Worm (Caenorhabditis elegans): ENCODE data around the gene kin-18.

Gene kin-18

ce11 chrIII:6118320-6118719 lies at the start of gene kin-18:
kin-18 (plus strand) TSS chrIII:6118620.
- TF ChIP-seq rnt-1 (tag; optimal IDR thresholded peaks at IDR 0.05), result no peak
- TF ChIP-seq ceh-31 (tag; optimal IDR thresholded peaks at IDR 0.05), result no peak
- no peak for TF ChIP-seq che-1 (tag; optimal IDR thresholded peaks at IDR 0.05)
- no peak for TF ChIP-seq ceh-9 (tag; optimal IDR thresholded peaks at IDR 0.05)
- TF ChIP-seq tbx-2 (tag; optimal IDR thresholded peaks at IDR 0.05), result no peak
- no peak for TF ChIP-seq ceh-45 (GFP tag; IDR thresholded peaks at IDR 0.05)
- TF ChIP-seq ztf-16 (tag; optimal IDR thresholded peaks at IDR 0.05), result no peak
- no peak for TF ChIP-seq ama-1 (optimal IDR thresholded peaks at IDR 0.05)
- no peak for TF ChIP-seq hlh-30 (tag; optimal IDR thresholded peaks at IDR 0.05; ENCODE audit: insufficient read depth)
- no peak for TF ChIP-seq nhr-232 (tag; optimal IDR thresholded peaks at IDR 0.05)
- TF ChIP-seq C08G9.2 (tag; optimal IDR thresholded peaks at IDR 0.05), result no peak
- TF ChIP-seq ttx-3 (tag; optimal IDR thresholded peaks at IDR 0.05), result no peak
- no peak for TF ChIP-seq elt-4 (tag; optimal IDR thresholded peaks at IDR 0.05)
- no peak for TF ChIP-seq ceh-19 (GFP tag; optimal IDR thresholded peaks at IDR 0.05)
- TF ChIP-seq fkh-6 (tag; optimal IDR thresholded peaks at IDR 0.05), result no peak
- TF ChIP-seq eyg-1 (tag; optimal IDR thresholded peaks at IDR 0.05), result no peak

DNA sequence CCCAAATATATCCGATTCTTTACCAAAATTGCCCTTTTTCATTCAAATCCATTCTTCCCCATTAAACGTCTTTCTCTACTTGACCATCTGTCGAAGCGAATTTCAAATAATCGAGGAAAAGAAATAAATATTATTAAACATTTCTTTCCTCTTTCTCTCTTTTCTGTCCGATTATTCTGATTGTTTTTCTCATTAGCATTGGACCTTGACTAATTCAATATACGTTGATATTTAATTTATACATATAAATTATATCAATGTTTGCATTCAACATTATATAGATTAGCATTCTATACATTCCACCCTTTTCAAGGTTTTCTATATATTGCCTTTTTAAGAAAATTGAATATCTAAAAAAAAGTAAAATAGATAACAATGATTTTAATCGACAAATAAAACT lies 45.5 kb upstream of the kin-18 start:
- no peak for TF ChIP-seq lim-6 (tag; optimal IDR thresholded peaks at IDR 0.05)
- TF ChIP-seq pax-1 (tag; optimal IDR thresholded peaks at IDR 0.05), result peak; percentile 72

- TF ChIP-seq hlh-30 (tag; optimal IDR thresholded peaks at IDR 0.05; ENCODE audit: insufficient read depth), result no peak
- TF ChIP-seq hlh-6 (tag; optimal IDR thresholded peaks at IDR 0.05), result no peak
- no peak for TF ChIP-seq sox-4 (tag; optimal IDR thresholded peaks at IDR 0.05)
- TF ChIP-seq ceh-9 (tag; optimal IDR thresholded peaks at IDR 0.05), result no peak
- peak; percentile 60 for TF ChIP-seq unc-42 (tag; optimal IDR thresholded peaks at IDR 0.05)
- no peak for TF ChIP-seq pha-2 (tag; optimal IDR thresholded peaks at IDR 0.05)
These were observed 44.6 kb upstream of the kin-18 start for ce11 chrIII:6073673-6074331.

DNA sequence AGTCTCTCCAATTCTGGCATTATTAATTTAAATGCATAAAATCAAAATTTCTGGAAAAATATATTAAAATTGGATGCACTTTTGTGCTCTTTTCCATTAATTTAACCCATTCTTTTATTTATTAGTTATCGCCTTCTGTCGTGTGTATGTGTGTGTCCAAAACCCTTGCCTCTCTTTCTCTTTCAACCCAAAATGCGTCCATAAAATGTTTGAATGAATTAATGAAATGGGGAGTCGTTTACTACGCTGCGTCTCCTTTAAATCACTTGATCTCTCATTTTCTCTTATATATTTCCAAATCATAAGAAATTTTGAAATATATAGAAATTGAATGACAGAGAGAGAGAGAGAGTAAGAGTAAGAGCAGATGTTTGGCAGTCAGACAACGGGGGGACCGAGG lies 40.4 kb upstream of the kin-18 start:
- TF ChIP-seq unc-42 (tag; optimal IDR thresholded peaks at IDR 0.05) (peak; percentile 47), unc-55 (GFP tag; optimal IDR thresholded peaks at IDR 0.05) (peak; percentile 14), dve-1 (tag; optimal IDR thresholded peaks at IDR 0.05) (no peak), ceh-14 (tag; optimal IDR thresholded peaks at IDR 0.05) (peak; percentile 75), unc-86 (tag; optimal IDR thresholded peaks at IDR 0.05) (peak; percentile 43)

- TF ChIP-seq unc-55 (GFP tag; optimal IDR thresholded peaks at IDR 0.05) (peak; percentile 29), ttx-3 (tag; optimal IDR thresholded peaks at IDR 0.05) (no peak), ref-2 (tag; optimal IDR thresholded peaks at IDR 0.05) (peak; percentile 27), nfya-1 (tag; optimal IDR thresholded peaks at IDR 0.05) (peak; percentile 36), unc-86 (tag; optimal IDR thresholded peaks at IDR 0.05) (no peak), F13H6.1 (tag; optimal IDR thresholded peaks at IDR 0.05) (no peak), ceh-9 (tag; optimal IDR thresholded peaks at IDR 0.05) (no peak), rnt-1 (tag; optimal IDR thresholded peaks at IDR 0.05) (no peak), elt-2 (tag; optimal IDR thresholded peaks at IDR 0.05) (no peak), fax-1 (tag; optimal IDR thresholded peaks at IDR 0.05) (no peak), T23F11.4 (GFP tag; optimal IDR thresholded peaks at IDR 0.05) (no peak), K02D7.2 (tag; optimal IDR thresholded peaks at IDR 0.05) (no peak), eyg-1 (tag; optimal IDR thresholded peaks at IDR 0.05) (no peak), dve-1 (tag; optimal IDR thresholded peaks at IDR 0.05) (no peak), tbx-2 (tag; optimal IDR thresholded peaks at IDR 0.05) (peak; percentile 15), dmd-4 (tag; optimal IDR thresholded peaks at IDR 0.05; ENCODE audit: borderline replicate concordance) (no peak), ceh-48 (tag; optimal IDR thresholded peaks at IDR 0.05) (no peak), hlh-13 (GFP tag; optimal IDR thresholded peaks at IDR 0.05) (no peak), madf-2 (tag; optimal IDR thresholded peaks at IDR 0.05) (no peak), zip-5 (tag; optimal IDR thresholded peaks at IDR 0.05) (no peak), ceh-18 (tag; optimal IDR thresholded peaks at IDR 0.05) (peak; percentile 10), pha-2 (tag; optimal IDR thresholded peaks at IDR 0.05) (no peak), fkh-6 (tag; optimal IDR thresholded peaks at IDR 0.05) (no peak), nhr-232 (tag; optimal IDR thresholded peaks at IDR 0.05) (no peak), hlh-15 (tag; optimal IDR thresholded peaks at IDR 0.05) (no peak), ceh-19 (GFP tag; optimal IDR thresholded peaks at IDR 0.05) (no peak), gmeb-2 (tag; optimal IDR thresholded peaks at IDR 0.05) (no peak), pag-3 (tag; optimal IDR thresholded peaks at IDR 0.05; ENCODE audit: borderline replicate concordance) (no peak), odd-2 (tag; optimal IDR thresholded peaks at IDR 0.05) (no peak), sdc-2 (tag; optimal IDR thresholded peaks at IDR 0.05) (no peak), ceh-31 (tag; optimal IDR thresholded peaks at IDR 0.05) (peak; percentile 33)
These were observed 39.5 kb upstream of the kin-18 start for ce11 chrIII:6078917-6079316.
